Worm (Caenorhabditis elegans) whole organism, L1 larva: ENCODE measurements around the gene hlh-3.

Experiments
- C16A3.4 ChIP-seq: fragments of 150-350 bp; optimal IDR thresholded peaks from 2 replicates; lab custom pipeline; 2014; ENCODE audit warnings: missing biosample characterization, missing genetic modification characterization
- C34B4.2 ChIP-seq: sonication (generic microtip); optimal IDR thresholded peaks from 2 replicates; lab custom pipeline; 2017; ENCODE audit warnings: mild to moderate bottlenecking, missing genetic modification characterization, missing compliant biosample characterization
- F16B12.6 ChIP-seq: fragments of 150-350 bp; optimal IDR thresholded peaks from 2 replicates; lab custom pipeline; 2014; ENCODE audit warnings: missing biosample characterization, missing genetic modification characterization
- Y116A8C.19 ChIP-seq: sonication (generic microtip); optimal IDR thresholded peaks from 2 replicates; lab custom pipeline; 2016; ENCODE audit warnings: missing compliant biosample characterization, missing genetic modification characterization, borderline replicate concordance
- alr-1 ChIP-seq: fragments of 200-800 bp; sonication (Bioruptor generic); optimal IDR thresholded peaks from 2 replicates; lab custom pipeline; 2018; ENCODE audit warnings: borderline replicate concordance, mild to moderate bottlenecking, missing genetic modification characterization, missing compliant biosample characterization
- aly-2 ChIP-seq: fragments of 150-350 bp; optimal IDR thresholded peaks from 2 replicates; lab custom pipeline; 2014; ENCODE audit warnings: missing biosample characterization, missing genetic modification characterization
- ceh-8 ChIP-seq: fragments of 200-800 bp; sonication (Bioruptor generic); optimal IDR thresholded peaks from 2 replicates; lab custom pipeline; 2018; ENCODE audit warnings: mild to moderate bottlenecking, missing genetic modification characterization, moderate library complexity, missing compliant biosample characterization
- ceh-90 ChIP-seq: sonication (generic microtip); optimal IDR thresholded peaks from 2 replicates; lab custom pipeline; 2016; ENCODE audit warnings: missing genetic modification characterization, missing compliant biosample characterization
- dsc-1 ChIP-seq: sonication (generic microtip); optimal IDR thresholded peaks from 2 replicates; lab custom pipeline; 2016; ENCODE audit warnings: mild to moderate bottlenecking, missing genetic modification characterization, missing compliant biosample characterization
- efl-1 ChIP-seq, 4 experiments: fragments of 150-350 bp; optimal IDR thresholded peaks in 3 of 4; peaks in 1 of 4; 1 replicate in 1 of 4; 2 replicates in 3 of 4; lab custom pipeline; 2014; ENCODE audit warnings: missing biosample characterization in 2 of 4, missing genetic modification characterization in 2 of 4, missing genetic modification reagents in 2 of 4
- fkh-10 ChIP-seq: sonication (generic microtip); optimal IDR thresholded peaks from 2 replicates; lab custom pipeline; 2017; ENCODE audit warnings: missing biosample characterization, missing genetic modification reagents, missing genetic modification characterization
- hlh-4 ChIP-seq: sonication (generic microtip); optimal IDR thresholded peaks from 2 replicates; lab custom pipeline; 2016; ENCODE audit warnings: mild to moderate bottlenecking, missing genetic modification characterization, missing compliant biosample characterization
- hpl-2 ChIP-seq: fragments of 150-350 bp; optimal IDR thresholded peaks from 2 replicates; lab custom pipeline; 2014; ENCODE audit warnings: missing biosample characterization, missing genetic modification reagents, missing genetic modification characterization
- lin-13 ChIP-seq: fragments of 150-350 bp; optimal IDR thresholded peaks from 2 replicates; lab custom pipeline; 2014; ENCODE audit warnings: missing biosample characterization, missing genetic modification reagents, missing genetic modification characterization
- lin-14 ChIP-seq: fragments of 200-800 bp; sonication (Bioruptor generic); optimal IDR thresholded peaks from 2 replicates; lab custom pipeline; 2018; ENCODE audit warnings: mild to moderate bottlenecking, missing genetic modification characterization, moderate library complexity, missing compliant biosample characterization
- lin-15B ChIP-seq: fragments of 150-350 bp; sonication (generic microtip); optimal IDR thresholded peaks from 3 replicates; lab custom pipeline; 2014; ENCODE audit warnings: missing biosample characterization, missing genetic modification characterization
- lin-39 ChIP-seq: fragments of 150-350 bp; optimal IDR thresholded peaks from 2 replicates; lab custom pipeline; 2014; ENCODE audit warnings: missing biosample characterization, missing genetic modification reagents, missing genetic modification characterization
- lsy-2 ChIP-seq, 2 experiments: fragments of 150-350 bp; optimal IDR thresholded peaks; 2 replicates each; lab custom pipeline; 2014; ENCODE audit warnings: missing biosample characterization in 2 of 2, missing genetic modification characterization in 2 of 2
- nhr-11 ChIP-seq: fragments of 150-350 bp; optimal IDR thresholded peaks from 2 replicates; lab custom pipeline; 2014; ENCODE audit warnings: missing biosample characterization, missing genetic modification characterization
- nhr-12 ChIP-seq: sonication (generic microtip); optimal IDR thresholded peaks from 2 replicates; lab custom pipeline; 2017; ENCODE audit warnings: missing biosample characterization, missing genetic modification characterization
- nhr-20 ChIP-seq: sonication (generic microtip); optimal IDR thresholded peaks from 2 replicates; lab custom pipeline; 2016; ENCODE audit warnings: mild to moderate bottlenecking, missing genetic modification characterization, missing compliant biosample characterization
- nhr-237 ChIP-seq: fragments of 150-350 bp; optimal IDR thresholded peaks from 2 replicates; lab custom pipeline; 2014; ENCODE audit warnings: missing biosample characterization, missing genetic modification characterization
- nhr-28 ChIP-seq: fragments of 150-350 bp; optimal IDR thresholded peaks from 2 replicates; lab custom pipeline; 2014; ENCODE audit warnings: missing biosample characterization, missing genetic modification characterization
- nhr-47 ChIP-seq: sonication (generic microtip); optimal IDR thresholded peaks from 2 replicates; lab custom pipeline; 2016; ENCODE audit warnings: mild to moderate bottlenecking, missing genetic modification characterization, moderate library complexity, missing compliant biosample characterization
- nhr-71 ChIP-seq: sonication (generic microtip); optimal IDR thresholded peaks from 2 replicates; lab custom pipeline; 2016; ENCODE audit warnings: mild to moderate bottlenecking, missing genetic modification characterization, moderate library complexity, missing compliant biosample characterization
- nhr-84 ChIP-seq: sonication (generic microtip); optimal IDR thresholded peaks from 2 replicates; lab custom pipeline; 2017; ENCODE audit warnings: missing biosample characterization, missing genetic modification characterization
- nhr-85 ChIP-seq: sonication (generic microtip); peaks from one replicate; lab custom pipeline; 2016; ENCODE audit warnings: missing genetic modification characterization, inconsistent platforms, missing compliant biosample characterization
- nhr-90 ChIP-seq: sonication (generic microtip); optimal IDR thresholded peaks from 2 replicates; lab custom pipeline; 2016; ENCODE audit warnings: mild to moderate bottlenecking, missing genetic modification characterization, missing compliant biosample characterization; ENCODE audit not compliant: poor library complexity
- pag-3 ChIP-seq: sonication (generic microtip); optimal IDR thresholded peaks from 2 replicates; lab custom pipeline; 2017; ENCODE audit warnings: missing genetic modification characterization, mild to moderate bottlenecking, missing compliant biosample characterization, antibody characterized with exemption, borderline replicate concordance; ENCODE audit not compliant: insufficient read depth
- rnt-1 ChIP-seq: sonication (generic microtip); optimal IDR thresholded peaks from 2 replicates; lab custom pipeline; 2016; ENCODE audit warnings: mild to moderate bottlenecking, missing genetic modification characterization, moderate library complexity, missing compliant biosample characterization
- skn-1 ChIP-seq: fragments of 150-350 bp; optimal IDR thresholded peaks from 2 replicates; lab custom pipeline; 2014; ENCODE audit warnings: missing biosample characterization, missing genetic modification characterization
- snu-23 ChIP-seq: sonication (generic microtip); optimal IDR thresholded peaks from 2 replicates; lab custom pipeline; 2016; ENCODE audit warnings: missing genetic modification characterization, missing compliant biosample characterization
- sox-4 ChIP-seq: sonication (generic microtip); optimal IDR thresholded peaks from 2 replicates; lab custom pipeline; 2016; ENCODE audit warnings: missing genetic modification characterization, missing compliant biosample characterization
- sptf-1 ChIP-seq: fragments of 150-350 bp; optimal IDR thresholded peaks from 2 replicates; lab custom pipeline; 2014; ENCODE audit warnings: missing biosample characterization, missing genetic modification characterization
- swsn-7 ChIP-seq: sonication (generic microtip); optimal IDR thresholded peaks from 2 replicates; lab custom pipeline; 2016; ENCODE audit warnings: missing genetic modification characterization, missing compliant biosample characterization
- tbx-2 ChIP-seq: sonication (generic microtip); optimal IDR thresholded peaks from 2 replicates; lab custom pipeline; 2016; ENCODE audit warnings: missing genetic modification characterization, missing compliant biosample characterization
- unc-86 ChIP-seq: sonication (generic microtip); optimal IDR thresholded peaks from 2 replicates; lab custom pipeline; 2016; ENCODE audit warnings: missing genetic modification characterization, missing compliant biosample characterization
- unc-98 ChIP-seq: fragments of 200-800 bp; sonication (Bioruptor generic); IDR thresholded peaks from 2 replicates; pipeline ENCODE4 v1.3.6; 2022; ENCODE audit warnings: missing genetic modification characterization, missing compliant biosample characterization
- vab-15 ChIP-seq: sonication (generic microtip); optimal IDR thresholded peaks from 2 replicates; lab custom pipeline; 2017; ENCODE audit warnings: missing genotype, mild to moderate bottlenecking, missing genetic modification characterization, missing compliant biosample characterization
- zag-1 ChIP-seq: fragments of 150-350 bp; optimal IDR thresholded peaks from 2 replicates; lab custom pipeline; 2014; ENCODE audit warnings: missing biosample characterization, missing genetic modification characterization
- zip-4 ChIP-seq: fragments of 200-800 bp; sonication (Bioruptor generic); optimal IDR thresholded peaks from 2 replicates; lab custom pipeline; 2018; ENCODE audit warnings: mild to moderate bottlenecking, missing genetic modification characterization, moderate library complexity, missing compliant biosample characterization
- ztf-11 ChIP-seq, 2 experiments: sonication (generic microtip); optimal IDR thresholded peaks; 2 replicates each; lab custom pipeline; 2016 to 2017; ENCODE audit warnings: missing genetic modification characterization in 2 of 2, missing biosample characterization in 1 of 2, missing compliant biosample characterization in 1 of 2
- ztf-4 ChIP-seq: fragments of 150-350 bp; optimal IDR thresholded peaks from 2 replicates; lab custom pipeline; 2014; ENCODE audit warnings: missing biosample characterization, missing genetic modification characterization

Gene hlh-3

ce11 chrII:9061557-9062183, 24.7 kb upstream of the hlh-3 start (continued):
- peak; percentile 73 for TF ChIP-seq skn-1 (tag; lab: Kevin White, UChicago)
- TF ChIP-seq lin-15B, result peak; percentile 47
- peak; percentile 18 for TF ChIP-seq ztf-4 (tag; lab: Kevin White, UChicago)
- TF ChIP-seq nhr-12 (tag; lab: Kevin White, UChicago), result no peak
- peak; percentile 26 for TF ChIP-seq nhr-90 (tag; lab: Kevin White, UChicago)
- TF ChIP-seq ceh-8 (GFP tag; lab: Kevin White, UChicago), result peak; percentile 19

ce11 chrII:9062261-9062948, 24.0 kb upstream of the hlh-3 start:
- TF ChIP-seq nhr-11 (tag; lab: Kevin White, UChicago) (no peak), alr-1 (tag; lab: Kevin White, UChicago) (no peak), nhr-85 (peak; percentile 66), skn-1 (tag; lab: Kevin White, UChicago) (peak; percentile 60), tbx-2 (tag; lab: Kevin White, UChicago) (no peak), swsn-7 (no peak), nhr-20 (tag; lab: Kevin White, UChicago) (no peak), C34B4.2 (tag; lab: Kevin White, UChicago) (no peak), Y116A8C.19 (no peak), efl-1 (optimal IDR thresholded peaks at IDR 0.05; lab: Kevin White, UChicago) (no peak), efl-1 (GFP tag; optimal IDR thresholded peaks at IDR 0.05 in 1 of 2; lab: Kevin White, UChicago) (peak in 1 of 2 experiments; percentile 21), sptf-1 (tag; lab: Kevin White, UChicago) (no peak), vab-15 (tag; lab: Kevin White, UChicago) (no peak), dsc-1 (tag; lab: Kevin White, UChicago) (no peak), F16B12.6 (tag; lab: Kevin White, UChicago) (no peak), ceh-90 (tag; lab: Kevin White, UChicago) (no peak), lin-39 (tag; lab: Kevin White, UChicago) (no peak), sox-4 (tag; lab: Kevin White, UChicago) (no peak), rnt-1 (peak; percentile 19)

ce11 chrII:9063350-9063749, 23.1 kb upstream of the hlh-3 start:
- TF ChIP-seq lin-13 (GFP tag; lab: Kevin White, UChicago) (no peak), tbx-2 (tag; lab: Kevin White, UChicago) (peak; percentile 13), hlh-4 (tag; lab: Kevin White, UChicago) (no peak), ztf-11 (tag; optimal IDR thresholded peaks at IDR 0.05; lab: Kevin White, UChicago) (peak in 1 of 2 experiments; percentile 58), nhr-71 (tag; lab: Kevin White, UChicago) (peak; percentile 7), hpl-2 (GFP tag; lab: Kevin White, UChicago) (no peak), nhr-237 (no peak), zip-4 (GFP tag; lab: Kevin White, UChicago) (no peak), nhr-28 (tag; lab: Kevin White, UChicago) (no peak)

- TF ChIP-seq snu-23 (GFP tag; lab: Kevin White, UChicago) (peak; percentile 35), pag-3 (tag; lab: Kevin White, UChicago) (peak; percentile 32), efl-1 (optimal IDR thresholded peaks at IDR 0.05; lab: Kevin White, UChicago) (no peak), efl-1 (GFP tag; optimal IDR thresholded peaks at IDR 0.05 in 1 of 2; lab: Kevin White, UChicago) (peak in 1 of 2 experiments; percentile 28), tbx-2 (tag; lab: Kevin White, UChicago) (no peak), alr-1 (tag; lab: Kevin White, UChicago) (no peak), zag-1 (tag; lab: Kevin White, UChicago) (no peak), unc-98 (GFP tag; lab: Robert Waterston, UW) (no peak), nhr-237 (no peak), nhr-20 (tag; lab: Kevin White, UChicago) (peak; percentile 42), fkh-10 (GFP tag; lab: Kevin White, UChicago) (no peak), lin-14 (peak; percentile 65), nhr-47 (tag; lab: Kevin White, UChicago) (no peak), lin-39 (tag; lab: Kevin White, UChicago) (peak; percentile 22), lsy-2 (tag; optimal IDR thresholded peaks at IDR 0.05; lab: Kevin White, UChicago) (peak in 1 of 2 experiments; percentile 20), unc-86 (no peak), nhr-71 (tag; lab: Kevin White, UChicago) (peak; percentile 45), C16A3.4 (tag; lab: Kevin White, UChicago) (peak; percentile 2), aly-2 (tag; lab: Kevin White, UChicago) (no peak), nhr-90 (tag; lab: Kevin White, UChicago) (no peak), rnt-1 (peak; percentile 26), ztf-11 (tag; optimal IDR thresholded peaks at IDR 0.05; lab: Kevin White, UChicago) (no peak), nhr-84 (no peak), lin-13 (GFP tag; lab: Kevin White, UChicago) (no peak)
Measured at ce11 chrII:9064437-9064836, 22.0 kb upstream of the hlh-3 start.
